Worm (Caenorhabditis elegans): ENCODE results near the gene F53E10.6.
A peak's percentile ranks its signal among the peaks of the same experiment; 100 is the strongest.

F53E10.6 gene

DNA sequence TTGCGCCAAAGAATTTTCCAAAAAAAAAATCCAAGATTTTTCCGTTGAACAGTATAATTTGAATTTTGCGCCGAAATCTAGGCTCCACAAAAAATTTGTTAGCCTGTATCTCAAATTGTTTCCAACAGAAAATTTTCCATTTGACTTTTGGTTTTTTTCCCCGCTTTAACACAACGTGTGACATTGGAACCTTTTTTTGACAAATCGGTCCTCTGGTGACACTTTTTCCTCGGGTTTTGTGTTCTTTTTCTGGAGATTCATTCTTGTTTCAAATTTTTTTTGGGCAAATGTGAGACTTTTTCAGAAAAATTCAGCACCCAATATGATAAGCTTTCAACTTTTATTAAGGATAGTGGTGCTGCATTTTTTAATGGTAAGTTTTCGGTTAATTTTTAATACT, 5.5 kb upstream of the F53E10.6 start, which contains the start of gene acr-17:
TSS of gene acr-17 (plus strand) at position 301 of the 400 bp plus-strand sequence.
- TF ChIP-seq fos-1 (tag; optimal IDR thresholded peaks at IDR 0.05): no peak
- TF ChIP-seq F26F4.8 (GFP tag; conservative IDR thresholded peaks at IDR 0.05): no peak
- TF ChIP-seq mep-1 (tag; optimal IDR thresholded peaks at IDR 0.05): no peak
- no peak for TF ChIP-seq nhr-28 (tag; optimal IDR thresholded peaks at IDR 0.05)
- no peak for TF ChIP-seq ces-1 (GFP tag; optimal IDR thresholded peaks at IDR 0.05)
- TF ChIP-seq lir-3 (tag; optimal IDR thresholded peaks at IDR 0.05): no peak
- no peak for TF ChIP-seq nhr-102 (tag; optimal IDR thresholded peaks at IDR 0.05)
- TF ChIP-seq spr-3 (GFP tag; optimal IDR thresholded peaks at IDR 0.05): no peak
- TF ChIP-seq tag-97 (GFP tag; IDR thresholded peaks at IDR 0.05): no peak
- TF ChIP-seq F10B5.3 (tag; optimal IDR thresholded peaks at IDR 0.05): no peak
- TF ChIP-seq dmd-9 (GFP tag; IDR thresholded peaks at IDR 0.05): no peak
- no peak for TF ChIP-seq dpl-1 (GFP tag; optimal IDR thresholded peaks at IDR 0.05)
- no peak for TF ChIP-seq F37D6.2 (tag; optimal IDR thresholded peaks at IDR 0.05)
- TF ChIP-seq rbr-2 (tag; optimal IDR thresholded peaks at IDR 0.05): no peak
- no peak for TF ChIP-seq F44E2.7 (GFP tag; IDR thresholded peaks at IDR 0.05)
- no peak for TF ChIP-seq nhr-111 (GFP tag; optimal IDR thresholded peaks at IDR 0.05)
- TF ChIP-seq ceh-28 (tag; optimal IDR thresholded peaks at IDR 0.05): no peak
- no peak for TF ChIP-seq duxl-1 (tag; optimal IDR thresholded peaks at IDR 0.05; ENCODE audit: poor library complexity)

DNA sequence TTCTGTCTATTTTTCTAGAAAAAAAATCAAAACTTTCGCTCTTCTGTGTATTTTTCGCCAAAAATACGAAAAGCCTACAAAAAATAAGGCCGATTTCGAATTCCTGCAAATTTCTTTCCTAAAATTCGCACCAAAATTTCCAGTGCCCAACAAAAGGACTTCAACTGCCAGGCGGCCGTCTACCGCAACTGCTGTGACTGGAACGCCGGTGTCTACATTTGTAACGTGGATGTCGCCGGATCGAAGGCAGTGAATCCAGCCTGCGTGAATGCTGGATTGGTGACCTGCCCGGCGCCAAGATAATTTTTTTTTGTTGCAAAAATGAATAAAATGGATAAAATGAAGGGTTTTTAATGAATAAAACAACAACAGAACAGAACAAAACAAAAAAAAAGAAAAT, 1.0 kb downstream of the F53E10.6 start:
- TF ChIP-seq nhr-10 (tag; optimal IDR thresholded peaks at IDR 0.05) (no peak), unc-39 (tag; optimal IDR thresholded peaks at IDR 0.05) (no peak), ama-1 (optimal IDR thresholded peaks at IDR 0.05) (no peak), Y75B8A.6 (GFP tag; IDR thresholded peaks at IDR 0.05) (0 out of 2 replicates have a peak, but pooled peaks have one; percentile 46), Y48G9A.11 (GFP tag; IDR thresholded peaks at IDR 0.05) (peak; percentile 61; the same call in 1 of the 2 replicates), lin-38 (GFP tag; IDR thresholded peaks at IDR 0.05) (peak; percentile 35; the same call in 1 of the 2 replicates)

DNA sequence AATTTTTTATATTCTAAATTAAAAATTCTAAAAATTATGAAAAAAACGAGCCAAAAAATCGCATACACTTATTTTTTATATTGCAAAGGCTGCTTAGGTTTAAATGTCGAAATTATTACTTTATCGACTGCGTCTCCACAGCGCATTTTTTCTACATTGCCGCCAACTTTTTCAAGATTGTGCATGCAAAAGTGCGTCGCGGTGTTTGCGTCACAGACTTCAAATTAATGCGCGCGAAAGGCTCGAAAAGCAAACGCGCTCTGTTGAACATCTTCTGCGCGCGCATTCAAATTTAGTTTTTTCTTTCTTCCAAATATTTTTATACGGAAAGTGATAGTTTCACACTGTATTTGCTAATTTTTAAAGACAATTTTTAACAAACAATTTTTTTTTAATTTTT, 2.3 kb downstream of the F53E10.6 start:
- TF ChIP-seq T20F7.1 (GFP tag; optimal IDR thresholded peaks at IDR 0.05) (no peak), zip-2 (tag; optimal IDR thresholded peaks at IDR 0.05) (no peak), sdz-12 (GFP tag; optimal IDR thresholded peaks at IDR 0.05) (no peak), arid-1 (GFP tag; conservative IDR thresholded peaks at IDR 0.05) (peak; percentile 72), spr-3 (GFP tag; optimal IDR thresholded peaks at IDR 0.05) (no peak), madf-9 (GFP tag; conservative IDR thresholded peaks at IDR 0.05) (peak; percentile 86), nhr-11 (tag; optimal IDR thresholded peaks at IDR 0.05) (peak; percentile 56), tag-97 (GFP tag; IDR thresholded peaks at IDR 0.05) (0 out of 2 replicates have a peak, but pooled peaks have one; percentile 59), unc-62 (GFP tag; optimal IDR thresholded peaks at IDR 0.05 in 1 of 2) (peak in 1 of 2 experiments; percentile 98), unc-62 (tag; optimal IDR thresholded peaks at IDR 0.05) (no peak), daf-12 (tag; optimal IDR thresholded peaks at IDR 0.05) (no peak), tra-1 (GFP tag; IDR thresholded peaks at IDR 0.05) (peak; percentile 85), D1046.2 (GFP tag; IDR thresholded peaks at IDR 0.05) (peak; percentile 70; the same call in 1 of the 2 replicates), spr-1 (tag; optimal IDR thresholded peaks at IDR 0.05) (peak; percentile 67), daf-16 (GFP tag; optimal IDR thresholded peaks at IDR 0.05) (no peak), daf-16 (tag; optimal IDR thresholded peaks at IDR 0.05) (peak; percentile 42), Y48G9A.11 (GFP tag; IDR thresholded peaks at IDR 0.05) (peak; percentile 79), ceh-20 (GFP tag; IDR thresholded peaks at IDR 0.05) (peak; percentile 94), lin-13 (GFP tag; optimal IDR thresholded peaks at IDR 0.05) (peak; percentile 76), zip-11 (GFP tag; IDR thresholded peaks at IDR 0.05) (no peak), gei-8 (GFP tag; optimal IDR thresholded peaks at IDR 0.05) (no peak), lir-3 (tag; optimal IDR thresholded peaks at IDR 0.05) (no peak), ceh-82 (tag; optimal IDR thresholded peaks at IDR 0.05) (no peak), lin-1 (GFP tag; IDR thresholded peaks at IDR 0.05) (no peak), nhr-237 (tag; optimal IDR thresholded peaks at IDR 0.05) (no peak), nhr-6 (tag; optimal IDR thresholded peaks at IDR 0.05) (peak; percentile 27), saeg-2 (GFP tag; IDR thresholded peaks at IDR 0.05) (peak; percentile 79), vab-7 (GFP tag; IDR thresholded peaks at IDR 0.05) (peak; percentile 83), zag-1 (tag; optimal IDR thresholded peaks at IDR 0.05) (no peak), mdt-29 (GFP tag; IDR thresholded peaks at IDR 0.05) (peak; percentile 85), nhr-48 (tag; optimal IDR thresholded peaks at IDR 0.05) (peak; percentile 40), lin-38 (GFP tag; IDR thresholded peaks at IDR 0.05) (peak; percentile 99)
